Fruit fly (Drosophila melanogaster) whole organism, embryonic: ENCODE results near the gene CG5674.

ENCODE experiments used
- Bgb ChIP-seq: fragments of 200-800 bp; sonication (Bioruptor generic); IDR thresholded peaks from 2 replicates; pipeline ENCODE4 v1.3.6; 2022; ENCODE audit warnings: missing biosample characterization, missing genetic modification characterization; ENCODE audit not compliant: partially characterized antibody
- CG10321 ChIP-seq: fragments of 200-800 bp; sonication (Bioruptor generic); IDR thresholded peaks from 2 replicates; pipeline ENCODE4 v1.3.6; 2022; ENCODE audit warnings: missing biosample characterization, missing genetic modification characterization
- CG10543 ChIP-seq: fragments of 200-800 bp; sonication (Bioruptor generic); optimal IDR thresholded peaks from 3 replicates; lab custom pipeline; 2017; ENCODE audit warnings: missing biosample characterization, mild to moderate bottlenecking, missing genetic modification characterization, moderate library complexity
- CG10654 ChIP-seq: fragments of 200-800 bp; sonication (Bioruptor generic); optimal IDR thresholded peaks from 2 replicates; lab custom pipeline; 2016; ENCODE audit warnings: missing biosample characterization, missing genetic modification characterization
- CG12744 ChIP-seq: fragments of 200-800 bp; sonication (Bioruptor generic); optimal IDR thresholded peaks from 2 replicates; lab custom pipeline; 2016; ENCODE audit warnings: missing biosample characterization, missing genetic modification characterization
- CG13287 ChIP-seq: fragments of 200-800 bp; sonication (Bioruptor generic); IDR thresholded peaks from 2 replicates; pipeline ENCODE4 v1.3.6; 2022; ENCODE audit warnings: missing biosample characterization, missing genetic modification characterization; ENCODE audit not compliant: partially characterized antibody
- CG13296 ChIP-seq: fragments of 200-800 bp; sonication (Bioruptor generic); optimal IDR thresholded peaks from 3 replicates; lab custom pipeline; 2018; ENCODE audit warnings: missing biosample characterization, mild to moderate bottlenecking, missing genetic modification characterization
- CG14965 ChIP-seq: fragments of 200-800 bp; sonication (Bioruptor generic); optimal IDR thresholded peaks from 2 replicates; lab custom pipeline; 2016; ENCODE audit warnings: missing biosample characterization, missing genetic modification characterization, borderline replicate concordance
- CG15479 ChIP-seq: fragments of 200-800 bp; sonication (Bioruptor generic); optimal IDR thresholded peaks from 3 replicates; lab custom pipeline; 2019; ENCODE audit warnings: missing biosample characterization, mild to moderate bottlenecking, missing genetic modification characterization, moderate library complexity
- CG18011 ChIP-seq: fragments of 200-800 bp; sonication (Bioruptor generic); optimal IDR thresholded peaks from 2 replicates; lab custom pipeline; 2017; ENCODE audit warnings: missing biosample characterization, missing genetic modification characterization, mild to moderate bottlenecking, moderate library complexity, missing genotype
- CG18619 ChIP-seq: fragments of 200-800 bp; sonication (Bioruptor generic); optimal IDR thresholded peaks from 3 replicates; lab custom pipeline; 2017; ENCODE audit warnings: missing biosample characterization, mild to moderate bottlenecking, missing genetic modification characterization
- CG2129 ChIP-seq: fragments of 200-800 bp; sonication (Bioruptor generic); IDR thresholded peaks from 2 replicates; pipeline ENCODE4 v1.3.6; 2022; ENCODE audit warnings: missing biosample characterization, missing genetic modification characterization; ENCODE audit not compliant: partially characterized antibody
- CG2199 ChIP-seq: fragments of 200-800 bp; sonication (Bioruptor generic); IDR thresholded peaks from 3 replicates; pipeline ENCODE4 v1.3.6; 2022; ENCODE audit warnings: missing biosample characterization, missing genetic modification characterization
- CG2889 ChIP-seq: fragments of 200-800 bp; sonication (Bioruptor generic); IDR thresholded peaks from 3 replicates; pipeline ENCODE4 v1.3.6; 2022; ENCODE audit warnings: missing biosample characterization, missing genetic modification characterization
- CG31365 ChIP-seq: fragments of 200-800 bp; sonication (Bioruptor generic); optimal IDR thresholded peaks from 2 replicates; lab custom pipeline; 2018; ENCODE audit warnings: missing biosample characterization, mild to moderate bottlenecking, missing genetic modification characterization
- CG4730 ChIP-seq: fragments of 200-800 bp; sonication (Bioruptor generic); IDR thresholded peaks from 2 replicates; pipeline ENCODE4 v1.3.6; 2022; ENCODE audit warnings: missing biosample characterization, missing genetic modification characterization
- CG6791 ChIP-seq: fragments of 200-800 bp; sonication (Bioruptor generic); IDR thresholded peaks from 3 replicates; pipeline ENCODE4 v1.3.6; 2022; ENCODE audit warnings: missing biosample characterization, missing genetic modification characterization; ENCODE audit not compliant: partially characterized antibody
- CG7271 ChIP-seq: fragments of 200-800 bp; sonication (Bioruptor generic); optimal IDR thresholded peaks from 2 replicates; lab custom pipeline; 2018; ENCODE audit warnings: missing biosample characterization, mild to moderate bottlenecking, missing genetic modification characterization, moderate library complexity
- CG8765 ChIP-seq: fragments of 200-800 bp; sonication (Bioruptor generic); IDR thresholded peaks from 2 replicates; pipeline ENCODE4 v1.3.6; 2022; ENCODE audit warnings: missing biosample characterization, missing genetic modification characterization
- CG9797 ChIP-seq: fragments of 200-800 bp; sonication (Bioruptor generic); optimal IDR thresholded peaks from 3 replicates; lab custom pipeline; 2018; ENCODE audit warnings: missing biosample characterization, mild to moderate bottlenecking, missing genetic modification characterization
- CTCF ChIP-seq: fragments of 200-800 bp; sonication (Bioruptor generic); optimal IDR thresholded peaks from 2 replicates; lab custom pipeline; 2017; ENCODE audit warnings: missing biosample characterization, mild to moderate bottlenecking, missing genetic modification characterization, moderate library complexity
- Dbx ChIP-seq: fragments of 200-800 bp; sonication (Bioruptor generic); IDR thresholded peaks from 3 replicates; pipeline ENCODE4 v1.3.6; 2022; ENCODE audit warnings: missing biosample characterization, missing genetic modification characterization
- Dip3 ChIP-seq: fragments of 200-800 bp; sonication (Bioruptor generic); optimal IDR thresholded peaks from 3 replicates; lab custom pipeline; 2016; ENCODE audit warnings: missing biosample characterization, missing genetic modification characterization
- Elba2 ChIP-seq: fragments of 200-800 bp; sonication (Bioruptor generic); optimal IDR thresholded peaks from 3 replicates; lab custom pipeline; 2016; ENCODE audit warnings: missing biosample characterization, missing genetic modification characterization
- GATAe ChIP-seq: fragments of 200-800 bp; sonication (Bioruptor generic); conservative IDR thresholded peaks from 2 replicates; pipeline ENCODE4 v1.3.6; 2022; ENCODE audit warnings: missing biosample characterization, missing genetic modification characterization
- Hr3 ChIP-seq: fragments of 200-800 bp; sonication (Bioruptor generic); optimal IDR thresholded peaks from 3 replicates; lab custom pipeline; 2016; ENCODE audit warnings: missing biosample characterization, missing genetic modification characterization
- Hr78 ChIP-seq, 2 experiments: fragments of 200-800 bp in 1 of 2; fragments of >200 bp in 1 of 2; sonication (Bioruptor generic) in 1 of 2; optimal IDR thresholded peaks; 2 replicates each; lab custom pipeline; 2017 to 2019; ENCODE audit warnings: missing biosample characterization in 2 of 2, missing genetic modification characterization in 2 of 2, mild to moderate bottlenecking in 1 of 2, moderate library complexity in 1 of 2
- Hsf ChIP-seq: fragments of 200-800 bp; sonication (Bioruptor generic); optimal IDR thresholded peaks from 3 replicates; lab custom pipeline; 2016; ENCODE audit warnings: missing biosample characterization, missing genetic modification characterization
- Lpt ChIP-seq: fragments of >200 bp; optimal IDR thresholded peaks from 2 replicates; lab custom pipeline; 2018; ENCODE audit warnings: missing biosample characterization, missing genetic modification characterization
- Oaz ChIP-seq: fragments of 200-800 bp; sonication (Bioruptor generic); IDR thresholded peaks from 2 replicates; pipeline ENCODE4 v1.3.6; 2022; ENCODE audit warnings: missing biosample characterization, missing genetic modification characterization
- Optix ChIP-seq: fragments of 200-800 bp; sonication (Bioruptor generic); IDR thresholded peaks from 3 replicates; pipeline ENCODE4 v1.3.6; 2022; ENCODE audit warnings: missing biosample characterization, missing genetic modification characterization
- Ravus ChIP-seq: fragments of 200-800 bp; sonication (Bioruptor generic); IDR thresholded peaks from 2 replicates; pipeline ENCODE4 v1.3.6; 2022; ENCODE audit warnings: missing biosample characterization, missing genetic modification characterization
- Sox100B ChIP-seq: fragments of 200-800 bp; sonication (Bioruptor generic); optimal IDR thresholded peaks from 3 replicates; lab custom pipeline; 2018; ENCODE audit warnings: missing biosample characterization, mild to moderate bottlenecking, missing genetic modification characterization
- ap ChIP-seq: fragments of 200-800 bp; sonication (Bioruptor generic); IDR thresholded peaks from 2 replicates; pipeline ENCODE4 v1.3.6; 2022; ENCODE audit warnings: missing biosample characterization, missing genetic modification characterization
- ato ChIP-seq: fragments of 200-800 bp; sonication (Bioruptor generic); IDR thresholded peaks from 2 replicates; pipeline ENCODE4 v1.3.6; 2022; ENCODE audit warnings: missing biosample characterization, missing genetic modification characterization; ENCODE audit not compliant: partially characterized antibody
- chn ChIP-seq: fragments of 200-800 bp; sonication (Bioruptor generic); optimal IDR thresholded peaks from 2 replicates; lab custom pipeline; 2016; ENCODE audit warnings: missing biosample characterization, missing genetic modification characterization
- disco-r ChIP-seq: fragments of 200-800 bp; sonication (Bioruptor generic); optimal IDR thresholded peaks from 2 replicates; lab custom pipeline; 2016; ENCODE audit warnings: missing biosample characterization, missing genetic modification characterization
- eve ChIP-seq, 2 experiments: fragments of >200 bp; optimal IDR thresholded peaks; 2 replicates each; lab custom pipeline; 2017; ENCODE audit warnings: missing biosample characterization in 2 of 2, missing genetic modification characterization in 2 of 2
- fd3F ChIP-seq: fragments of 200-800 bp; sonication (Bioruptor generic); optimal IDR thresholded peaks from 2 replicates; lab custom pipeline; 2018; ENCODE audit warnings: missing biosample characterization, mild to moderate bottlenecking, missing genetic modification characterization, moderate library complexity
- fd64A ChIP-seq: fragments of 200-800 bp; sonication (Bioruptor generic); optimal IDR thresholded peaks from 3 replicates; lab custom pipeline; 2018; ENCODE audit warnings: missing biosample characterization, mild to moderate bottlenecking, missing genetic modification characterization
- fd96Cb ChIP-seq: fragments of 200-800 bp; sonication (Bioruptor generic); optimal IDR thresholded peaks from 2 replicates; lab custom pipeline; 2018; ENCODE audit warnings: missing biosample characterization, mild to moderate bottlenecking, missing genetic modification characterization, moderate library complexity
- ftz-f1 ChIP-seq: fragments of 200-800 bp; sonication (Bioruptor generic); optimal IDR thresholded peaks from 2 replicates; lab custom pipeline; 2016; ENCODE audit warnings: missing biosample characterization, missing genetic modification characterization
- jumu ChIP-seq: fragments of 200-800 bp; sonication (Bioruptor generic); optimal IDR thresholded peaks from 3 replicates; lab custom pipeline; 2016; ENCODE audit warnings: missing biosample characterization, missing genetic modification characterization
- peb ChIP-seq: fragments of 200-800 bp; sonication (Bioruptor generic); IDR thresholded peaks from 2 replicates; pipeline ENCODE4 v1.3.6; 2022; ENCODE audit warnings: missing biosample characterization, missing genetic modification characterization
- salm ChIP-seq: fragments of 200-800 bp; sonication (Bioruptor generic); optimal IDR thresholded peaks from 2 replicates; lab custom pipeline; 2018; ENCODE audit warnings: missing biosample characterization, mild to moderate bottlenecking, missing genetic modification characterization
- shn ChIP-seq: fragments of 200-800 bp; sonication (Bioruptor generic); optimal IDR thresholded peaks from 3 replicates; lab custom pipeline; 2016; ENCODE audit warnings: missing biosample characterization, missing genetic modification characterization
- ssp ChIP-seq: fragments of 200-800 bp; sonication (Bioruptor generic); IDR thresholded peaks from 2 replicates; pipeline ENCODE4 v1.3.6; 2022; ENCODE audit warnings: missing biosample characterization, missing genetic modification characterization
- sug ChIP-seq: fragments of 200-800 bp; optimal IDR thresholded peaks from 2 replicates; lab custom pipeline; 2019; ENCODE audit warnings: missing biosample characterization, mild to moderate bottlenecking, missing genetic modification characterization, moderate library complexity
- tio ChIP-seq: fragments of 200-800 bp; sonication (Bioruptor generic); optimal IDR thresholded peaks from 2 replicates; lab custom pipeline; 2017; ENCODE audit warnings: missing biosample characterization, missing genetic modification characterization, inconsistent platforms
- unc-4 ChIP-seq: fragments of 200-800 bp; sonication (Bioruptor generic); IDR thresholded peaks from 2 replicates; pipeline ENCODE4 v1.3.6; 2022; ENCODE audit warnings: missing biosample characterization, missing genetic modification characterization; ENCODE audit not compliant: partially characterized antibody
- zf30C ChIP-seq: fragments of 200-800 bp; sonication (Bioruptor generic); optimal IDR thresholded peaks from 3 replicates; lab custom pipeline; 2018; ENCODE audit warnings: missing biosample characterization, mild to moderate bottlenecking, missing genetic modification characterization

The CG5674 gene

dm6 chr2L:17921527-17921926, 41.7 kb upstream of the CG5674 start (continued):
- no peak for TF ChIP-seq CG13287 (GFP tag; lab: Robert Waterston, UW)
- TF ChIP-seq ap (GFP tag; lab: Robert Waterston, UW), result 0 out of 2 replicates have a peak, but pooled peaks have one; percentile 15
- TF ChIP-seq CG4730, result no peak
- no peak for TF ChIP-seq CG13296 (GFP tag; lab: Kevin White, UChicago)
- TF ChIP-seq CG2129 (GFP tag; lab: Robert Waterston, UW), result no peak
- no peak for TF ChIP-seq Elba2
- TF ChIP-seq CG12744, result no peak
- no peak for TF ChIP-seq CG18619 (GFP tag; lab: Kevin White, UChicago)
- TF ChIP-seq CG10321 (GFP tag; lab: Robert Waterston, UW), result no peak
- no peak for TF ChIP-seq zf30C (GFP tag; lab: Kevin White, UChicago)
- TF ChIP-seq fd64A (GFP tag; lab: Kevin White, UChicago), result no peak
- TF ChIP-seq Lpt, result no peak
- no peak for TF ChIP-seq unc-4 (GFP tag; lab: Robert Waterston, UW)
- TF ChIP-seq Bgb, result no peak
- no peak for TF ChIP-seq shn
- no peak for TF ChIP-seq Hr3 (GFP tag; lab: Kevin White, UChicago)
- peak; percentile 11 for TF ChIP-seq Hsf (GFP tag; lab: Kevin White, UChicago)
- TF ChIP-seq ssp (GFP tag; lab: Robert Waterston, UW), result no peak
- TF ChIP-seq CG2199 (GFP tag; lab: Robert Waterston, UW), result no peak
- TF ChIP-seq eve (GFP tag; optimal IDR thresholded peaks at IDR 0.05; lab: Kevin White, UChicago), result no peak
- no peak for TF ChIP-seq CG18011 (GFP tag; lab: Kevin White, UChicago)
- TF ChIP-seq Oaz (GFP tag; lab: Robert Waterston, UW), result no peak
- no peak for TF ChIP-seq Dip3 (GFP tag; lab: Kevin White, UChicago)
- no peak for TF ChIP-seq sug (tag; lab: Kevin White, UChicago)
- TF ChIP-seq CG9797 (GFP tag; lab: Kevin White, UChicago), result no peak
- no peak for TF ChIP-seq salm (tag; lab: Kevin White, UChicago)
- no peak for TF ChIP-seq Sox100B (GFP tag; lab: Kevin White, UChicago)
- no peak for TF ChIP-seq ftz-f1 (GFP tag; lab: Kevin White, UChicago)
- TF ChIP-seq Dbx (GFP tag; lab: Robert Waterston, UW), result no peak
- no peak for TF ChIP-seq GATAe
- no peak for TF ChIP-seq Ravus (GFP tag; lab: Robert Waterston, UW)

- TF ChIP-seq CG31365 (no peak), CTCF (peak; percentile 73)
- TF ChIP-seq, all 482 proteins: peak for 1
Measured at dm6 chr2L:17958306-17958705, 4.9 kb upstream of the CG5674 start.

- TF ChIP-seq Hr78 (GFP tag; optimal IDR thresholded peaks at IDR 0.05; lab: Kevin White, UChicago) (no peak), fd3F (GFP tag; lab: Kevin White, UChicago) (no peak), CG2889 (GFP tag; lab: Robert Waterston, UW) (0 out of 3 replicates have a peak, but pooled peaks have one; percentile 37), sug (tag; lab: Kevin White, UChicago) (no peak), ato (no peak), fd96Cb (tag; lab: Kevin White, UChicago) (no peak), CG2199 (GFP tag; lab: Robert Waterston, UW) (no peak), CG7271 (tag; lab: Kevin White, UChicago) (peak; percentile 79), CG10654 (no peak), CG6791 (GFP tag; lab: Robert Waterston, UW) (no peak), tio (GFP tag; lab: Kevin White, UChicago) (peak; percentile 3), jumu (no peak), Optix (no peak), chn (no peak), CG8765 (GFP tag; lab: Robert Waterston, UW) (no peak), CG10543 (GFP tag; lab: Kevin White, UChicago) (no peak), disco-r (no peak), CG14965 (no peak), peb (GFP tag; lab: Robert Waterston, UW) (no peak), CG15479 (GFP tag; lab: Kevin White, UChicago) (no peak)
Measured at dm6 chr2L:17960214-17960613, 3.0 kb upstream of the CG5674 start.
